Worm (Caenorhabditis elegans): ENCODE measurements around the gene rps-5.

The rps-5 gene

ce11 chrIV:11068314-11068713 is 42.5 kb downstream of the rps-5 start (continued):
- TF ChIP-seq ceh-20 (GFP tag; IDR thresholded peaks at IDR 0.05), result peak; percentile 79
- TF ChIP-seq nhr-11 (tag; optimal IDR thresholded peaks at IDR 0.05), result peak; percentile 93
- no peak for TF ChIP-seq ceh-82 (tag; optimal IDR thresholded peaks at IDR 0.05)
- TF ChIP-seq daf-19 (GFP tag; conservative IDR thresholded peaks at IDR 0.05), result no peak
- no peak for TF ChIP-seq mdl-1 (tag; optimal IDR thresholded peaks at IDR 0.05)
- TF ChIP-seq F37D6.2 (tag; optimal IDR thresholded peaks at IDR 0.05), result no peak
- no peak for TF ChIP-seq unc-130 (GFP tag; optimal IDR thresholded peaks at IDR 0.05)
- no peak for TF ChIP-seq zfp-2 (tag; optimal IDR thresholded peaks at IDR 0.05)
- TF ChIP-seq aha-1 (tag), result no peak
- TF ChIP-seq vab-7 (GFP tag; IDR thresholded peaks at IDR 0.05), result no peak
- TF ChIP-seq F26F4.8 (GFP tag; conservative IDR thresholded peaks at IDR 0.05), result no peak
- no peak for TF ChIP-seq Y75B8A.6 (GFP tag; IDR thresholded peaks at IDR 0.05)
- TF ChIP-seq ceh-32 (tag; optimal IDR thresholded peaks at IDR 0.05; ENCODE audit: poor library complexity), result no peak
- TF ChIP-seq dmd-9 (GFP tag; IDR thresholded peaks at IDR 0.05), result no peak
- peak in 1 of 2 experiments; percentile 96 for TF ChIP-seq daf-16 (GFP tag; optimal IDR thresholded peaks at IDR 0.05)
- TF ChIP-seq daf-16 (tag; optimal IDR thresholded peaks at IDR 0.05), result no peak
- TF ChIP-seq R02D3.7 (tag; optimal IDR thresholded peaks at IDR 0.05), result no peak
- TF ChIP-seq mxl-3 (GFP tag; optimal IDR thresholded peaks at IDR 0.05), result no peak
- TF ChIP-seq egl-27 (tag; optimal IDR thresholded peaks at IDR 0.05), result no peak

- TF ChIP-seq F26F4.8 (GFP tag; conservative IDR thresholded peaks at IDR 0.05) (no peak), nhr-102 (tag; optimal IDR thresholded peaks at IDR 0.05) (no peak), daf-16 (GFP tag; optimal IDR thresholded peaks at IDR 0.05) (peak in 1 of 2 experiments; percentile 83), daf-16 (tag; optimal IDR thresholded peaks at IDR 0.05) (no peak), lim-7 (GFP tag; IDR thresholded peaks at IDR 0.05) (no peak)
Measured at ce11 chrIV:11067003-11067402, 43.8 kb downstream of the rps-5 start, which contains the start of gene ttr-17. ttr-17 (minus strand) TSS chrIV:11067026.

ce11 chrIV:11063962-11064361 is 46.9 kb downstream of the rps-5 start, which contains the start of gene ttr-16:
ttr-16 (minus strand) TSS chrIV:11064137.
- TF ChIP-seq aly-2 (tag; optimal IDR thresholded peaks at IDR 0.05), result no peak
- TF ChIP-seq hmg-1.1 (GFP tag; IDR thresholded peaks at IDR 0.05), result no peak
- no peak for TF ChIP-seq attf-4 (tag; optimal IDR thresholded peaks at IDR 0.05)
- no peak; the same call in 1 of the 2 replicates for TF ChIP-seq mdt-29 (GFP tag; IDR thresholded peaks at IDR 0.05)
- TF ChIP-seq mxl-3 (GFP tag; optimal IDR thresholded peaks at IDR 0.05), result no peak
- no peak for TF ChIP-seq tag-97 (GFP tag; IDR thresholded peaks at IDR 0.05)
- TF ChIP-seq nhr-76 (tag; optimal IDR thresholded peaks at IDR 0.05), result no peak
- peak in 1 of 2 experiments; percentile 91 for TF ChIP-seq daf-16 (GFP tag; optimal IDR thresholded peaks at IDR 0.05)
- TF ChIP-seq daf-16 (tag; optimal IDR thresholded peaks at IDR 0.05), result no peak
- peak; percentile 67 for TF ChIP-seq nhr-11 (tag; optimal IDR thresholded peaks at IDR 0.05)
- no peak for TF ChIP-seq nhr-6 (tag; optimal IDR thresholded peaks at IDR 0.05)
- no peak for TF ChIP-seq nhr-237 (tag; optimal IDR thresholded peaks at IDR 0.05)
- peak; percentile 57 for TF ChIP-seq ama-1 (optimal IDR thresholded peaks at IDR 0.05)
- no peak for TF ChIP-seq ceh-44 (GFP tag; IDR thresholded peaks at IDR 0.05)
- TF ChIP-seq saeg-2 (GFP tag; IDR thresholded peaks at IDR 0.05), result no peak
- no peak for TF ChIP-seq zip-11 (GFP tag; IDR thresholded peaks at IDR 0.05)
- TF ChIP-seq madf-5 (GFP tag; IDR thresholded peaks at IDR 0.05), result no peak

ce11 chrIV:11062984-11063613 is 47.7 kb downstream of the rps-5 start:
- TF ChIP-seq unc-62 (GFP tag; optimal IDR thresholded peaks at IDR 0.05 in 1 of 2) (peak in 1 of 2 experiments; percentile 94), unc-62 (tag; optimal IDR thresholded peaks at IDR 0.05) (no peak), cey-2 (tag; optimal IDR thresholded peaks at IDR 0.05; ENCODE audit: borderline replicate concordance, insufficient read depth) (no peak), daf-16 (GFP tag; optimal IDR thresholded peaks at IDR 0.05) (peak in 1 of 2 experiments; percentile 78), daf-16 (tag; optimal IDR thresholded peaks at IDR 0.05) (no peak), rbr-2 (tag; optimal IDR thresholded peaks at IDR 0.05) (no peak), ama-1 (optimal IDR thresholded peaks at IDR 0.05) (peak; percentile 48), T26A8.4 (GFP tag; IDR thresholded peaks at IDR 0.05) (peak; percentile 66; the same call in 1 of the 2 replicates)

Data from whole organism, L4 larva.